Worm (Caenorhabditis elegans) whole organism, L2 larva: Measurements from ENCODE around the gene flr-4.

ENCODE experiments used
- C34F6.9 ChIP-seq: fragments of 150-350 bp; optimal IDR thresholded peaks from 2 replicates; lab custom pipeline; 2014; ENCODE audit warnings: missing biosample characterization, missing genetic modification characterization
- R02D3.7 ChIP-seq: fragments of 150-350 bp; optimal IDR thresholded peaks from 2 replicates; lab custom pipeline; 2014; ENCODE audit warnings: missing biosample characterization, missing genetic modification characterization
- Y55F3AM.14 ChIP-seq: fragments of 200-800 bp; sonication (Bioruptor generic); optimal IDR thresholded peaks from 2 replicates; lab custom pipeline; 2018; ENCODE audit warnings: mild to moderate bottlenecking, missing genetic modification characterization, missing compliant biosample characterization
- ZK546.5 ChIP-seq: sonication (generic microtip); optimal IDR thresholded peaks from 2 replicates; lab custom pipeline; 2017; ENCODE audit warnings: missing biosample characterization, missing genetic modification characterization
- ama-1 ChIP-seq: fragments of 150-350 bp; optimal IDR thresholded peaks from 2 replicates; lab custom pipeline; 2018; ENCODE audit warnings: inconsistent platforms
- blmp-1 ChIP-seq: sonication (generic microtip); optimal IDR thresholded peaks from 2 replicates; lab custom pipeline; 2017; ENCODE audit warnings: missing genetic modification characterization, mild to moderate bottlenecking, missing compliant biosample characterization, antibody characterized with exemption, moderate library complexity; ENCODE audit not compliant: insufficient read depth
- ceh-82 ChIP-seq: fragments of 150-350 bp; optimal IDR thresholded peaks from 2 replicates; lab custom pipeline; 2014; ENCODE audit warnings: missing biosample characterization, missing genetic modification characterization
- egl-27 ChIP-seq: sonication (generic microtip); optimal IDR thresholded peaks from 3 replicates; lab custom pipeline; 2017; ENCODE audit warnings: missing biosample characterization, missing genetic modification reagents, missing genetic modification characterization
- elt-1 ChIP-seq: fragments of 150-350 bp; optimal IDR thresholded peaks from 2 replicates; lab custom pipeline; 2014; ENCODE audit warnings: missing biosample characterization, missing genetic modification characterization
- fos-1 ChIP-seq: fragments of 150-350 bp; optimal IDR thresholded peaks from 2 replicates; lab custom pipeline; 2014; ENCODE audit warnings: missing biosample characterization, missing genetic modification characterization
- gmeb-1 ChIP-seq: fragments of 150-350 bp; optimal IDR thresholded peaks from 2 replicates; lab custom pipeline; 2014; ENCODE audit warnings: missing biosample characterization, missing genetic modification characterization
- lin-11 ChIP-seq: fragments of 150-350 bp; sonication (generic microtip); optimal IDR thresholded peaks from 2 replicates; lab custom pipeline; 2014; ENCODE audit warnings: missing biosample characterization, missing genetic modification characterization, inconsistent platforms, mixed read lengths
- lin-13 ChIP-seq: fragments of 150-350 bp; optimal IDR thresholded peaks from 2 replicates; lab custom pipeline; 2014; ENCODE audit warnings: missing biosample characterization, missing genetic modification reagents, missing genetic modification characterization
- lin-39 ChIP-seq: fragments of 150-350 bp; optimal IDR thresholded peaks from 2 replicates; lab custom pipeline; 2014; ENCODE audit warnings: missing biosample characterization, missing genetic modification reagents, missing genetic modification characterization
- lsy-2 ChIP-seq, 2 experiments: fragments of 150-350 bp in 1 of 2; sonication (generic microtip) in 1 of 2; optimal IDR thresholded peaks; 2 replicates each; lab custom pipeline; 2014 to 2017; ENCODE audit warnings: missing biosample characterization in 2 of 2, missing genetic modification characterization in 2 of 2
- mbf-1 ChIP-seq: sonication (generic microtip); optimal IDR thresholded peaks from 2 replicates; lab custom pipeline; 2017; ENCODE audit warnings: missing biosample characterization, missing genetic modification characterization
- mdl-1 ChIP-seq, 2 experiments: fragments of 150-350 bp in 1 of 2; sonication (generic microtip) in 1 of 2; optimal IDR thresholded peaks; 2 replicates each; lab custom pipeline; 2017; ENCODE audit warnings: missing biosample characterization in 2 of 2, missing genetic modification characterization in 2 of 2
- nhr-11 ChIP-seq: fragments of 150-350 bp; optimal IDR thresholded peaks from 2 replicates; lab custom pipeline; 2014; ENCODE audit warnings: missing biosample characterization, missing genetic modification characterization
- nhr-129 ChIP-seq: fragments of 150-350 bp; optimal IDR thresholded peaks from 2 replicates; lab custom pipeline; 2014; ENCODE audit warnings: missing biosample characterization, missing genetic modification characterization
- nhr-21 ChIP-seq: fragments of 150-350 bp; optimal IDR thresholded peaks from 2 replicates; lab custom pipeline; 2014; ENCODE audit warnings: missing biosample characterization, missing genetic modification characterization
- nhr-23 ChIP-seq: fragments of 150-350 bp; optimal IDR thresholded peaks from 2 replicates; lab custom pipeline; 2014; ENCODE audit warnings: missing biosample characterization, missing genetic modification reagents, missing genetic modification characterization
- nhr-237 ChIP-seq: fragments of 150-350 bp; optimal IDR thresholded peaks from 2 replicates; lab custom pipeline; 2014; ENCODE audit warnings: missing biosample characterization, missing genetic modification characterization
- nhr-25 ChIP-seq: fragments of 150-350 bp; sonication (generic microtip); optimal IDR thresholded peaks from 3 replicates; lab custom pipeline; 2014; ENCODE audit warnings: missing biosample characterization, missing genetic modification characterization
- nhr-77 ChIP-seq: fragments of 150-350 bp; optimal IDR thresholded peaks from 2 replicates; lab custom pipeline; 2014; ENCODE audit warnings: missing biosample characterization, missing genetic modification characterization
- peb-1 ChIP-seq: fragments of 150-350 bp; optimal IDR thresholded peaks from 2 replicates; lab custom pipeline; 2014; ENCODE audit warnings: missing biosample characterization, missing genetic modification characterization
- sem-4 ChIP-seq: fragments of 150-350 bp; optimal IDR thresholded peaks from 2 replicates; lab custom pipeline; 2014; ENCODE audit warnings: missing biosample characterization, missing genetic modification reagents, missing genetic modification characterization
- skn-1 ChIP-seq: sonication (generic microtip); optimal IDR thresholded peaks from 2 replicates; lab custom pipeline; 2017; ENCODE audit warnings: missing biosample characterization, missing genetic modification characterization
- sma-3 ChIP-seq: sonication (generic microtip); optimal IDR thresholded peaks from 2 replicates; lab custom pipeline; 2016; ENCODE audit warnings: missing genetic modification reagents, missing genetic modification characterization, missing compliant biosample characterization
- sma-9 ChIP-seq, 2 experiments: fragments of 150-350 bp in 1 of 2; sonication (generic microtip) in 1 of 2; optimal IDR thresholded peaks; 2 replicates each; lab custom pipeline; 2014 to 2016; ENCODE audit warnings: missing genetic modification characterization in 2 of 2, mild to moderate bottlenecking in 1 of 2, missing biosample characterization in 1 of 2, missing compliant biosample characterization in 1 of 2, missing genetic modification reagents in 1 of 2, moderate library complexity in 1 of 2
- unc-55 ChIP-seq: fragments of 150-350 bp; sonication (generic microtip); optimal IDR thresholded peaks from 3 replicates; lab custom pipeline; 2014; ENCODE audit warnings: missing biosample characterization, missing genetic modification reagents, missing genetic modification characterization
- unc-62 ChIP-seq: fragments of 150-350 bp; optimal IDR thresholded peaks from 2 replicates; lab custom pipeline; 2014; ENCODE audit warnings: missing biosample characterization, missing genetic modification reagents, missing genetic modification characterization
- zag-1 ChIP-seq: fragments of 150-350 bp; optimal IDR thresholded peaks from 2 replicates; lab custom pipeline; 2014; ENCODE audit warnings: missing biosample characterization, missing genetic modification characterization
- ztf-4 ChIP-seq: fragments of 150-350 bp; optimal IDR thresholded peaks from 2 replicates; lab custom pipeline; 2014; ENCODE audit warnings: missing biosample characterization, missing genetic modification characterization

Gene flr-4

ce11 chrX:15081486-15081885 lies 7.7 kb upstream of the flr-4 start:
- TF ChIP-seq sma-9 (GFP tag; optimal IDR thresholded peaks at IDR 0.05; lab: Kevin White, UChicago) (peak; percentile 55), sma-9 (tag; optimal IDR thresholded peaks at IDR 0.05; lab: Kevin White, UChicago) (no peak), nhr-21 (tag; lab: Kevin White, UChicago) (peak; percentile 21), mbf-1 (no peak), C34F6.9 (tag; lab: Kevin White, UChicago) (no peak), nhr-129 (tag; lab: Kevin White, UChicago) (peak; percentile 13), lin-39 (tag; lab: Kevin White, UChicago) (no peak)
- TF ChIP-seq, all 48 proteins: peak for 3

ce11 chrX:15083795-15084194 lies 5.4 kb upstream of the flr-4 start, which contains the start of gene H40L08.1:
TSS of gene H40L08.1 (minus strand) at chrX:15084086.
- TF ChIP-seq fos-1 (peak; percentile 2), nhr-11 (tag; lab: Kevin White, UChicago) (no peak), nhr-129 (tag; lab: Kevin White, UChicago) (peak; percentile 9), sma-9 (GFP tag; optimal IDR thresholded peaks at IDR 0.05; lab: Kevin White, UChicago) (peak; percentile 1), sma-9 (tag; optimal IDR thresholded peaks at IDR 0.05; lab: Kevin White, UChicago) (no peak), C34F6.9 (tag; lab: Kevin White, UChicago) (peak; percentile 31), lin-13 (GFP tag; lab: Kevin White, UChicago) (peak; percentile 7), zag-1 (tag; lab: Kevin White, UChicago) (no peak), unc-55 (GFP tag; lab: Kevin White, UChicago) (peak; percentile 34), mdl-1 (tag; optimal IDR thresholded peaks at IDR 0.05; lab: Kevin White, UChicago) (no peak)

ce11 chrX:15084395-15084794 lies 4.8 kb upstream of the flr-4 start, which contains the start of gene F09B12.5:
TSS of gene F09B12.5 (plus strand) at chrX:15084695.
- TF ChIP-seq nhr-25 (tag; lab: Kevin White, UChicago) = no peak
- TF ChIP-seq skn-1 (tag; lab: Kevin White, UChicago) = no peak
- no peak for TF ChIP-seq peb-1 (tag; lab: Kevin White, UChicago)
- TF ChIP-seq blmp-1 (tag; lab: Kevin White, UChicago) = no peak
- TF ChIP-seq lsy-2 (tag; optimal IDR thresholded peaks at IDR 0.05; lab: Kevin White, UChicago) = no peak
- TF ChIP-seq sem-4 (tag; lab: Kevin White, UChicago) = no peak
- TF ChIP-seq sma-9 (GFP tag; optimal IDR thresholded peaks at IDR 0.05; lab: Kevin White, UChicago) = no peak
- TF ChIP-seq sma-9 (tag; optimal IDR thresholded peaks at IDR 0.05; lab: Kevin White, UChicago) = no peak
- no peak for TF ChIP-seq nhr-237 (tag; lab: Kevin White, UChicago)
- no peak for TF ChIP-seq ama-1 (lab: Kevin White, UChicago)
- no peak for TF ChIP-seq ZK546.5
- no peak for TF ChIP-seq ztf-4 (tag; lab: Kevin White, UChicago)
- no peak for TF ChIP-seq elt-1 (tag; lab: Kevin White, UChicago)
- no peak for TF ChIP-seq lin-13 (GFP tag; lab: Kevin White, UChicago)

ce11 chrX:15087752-15088151 lies 1.4 kb upstream of the flr-4 start:
- TF ChIP-seq gmeb-1 (tag; lab: Kevin White, UChicago) (no peak), lin-11 (tag; lab: Kevin White, UChicago) (no peak), R02D3.7 (tag; lab: Kevin White, UChicago) (no peak), mdl-1 (tag; optimal IDR thresholded peaks at IDR 0.05; lab: Kevin White, UChicago) (no peak), ceh-82 (tag; lab: Kevin White, UChicago) (no peak), nhr-11 (tag; lab: Kevin White, UChicago) (no peak), nhr-23 (tag; lab: Kevin White, UChicago) (no peak), ama-1 (lab: Kevin White, UChicago) (no peak), nhr-237 (tag; lab: Kevin White, UChicago) (no peak), fos-1 (no peak), unc-62 (GFP tag; lab: Kevin White, UChicago) (no peak), sma-3 (no peak), nhr-77 (tag; lab: Kevin White, UChicago) (no peak), lin-39 (tag; lab: Kevin White, UChicago) (no peak), Y55F3AM.14 (GFP tag; lab: Kevin White, UChicago) (no peak), egl-27 (tag; lab: Kevin White, UChicago) (no peak), sma-9 (GFP tag; optimal IDR thresholded peaks at IDR 0.05; lab: Kevin White, UChicago) (no peak), sma-9 (tag; optimal IDR thresholded peaks at IDR 0.05; lab: Kevin White, UChicago) (no peak)
